Fruit fly (Drosophila melanogaster): ENCODE data around the gene CG14443.
A peak's percentile ranks its signal among the peaks of the same experiment; 100 is the strongest.

CG14443 gene

DNA sequence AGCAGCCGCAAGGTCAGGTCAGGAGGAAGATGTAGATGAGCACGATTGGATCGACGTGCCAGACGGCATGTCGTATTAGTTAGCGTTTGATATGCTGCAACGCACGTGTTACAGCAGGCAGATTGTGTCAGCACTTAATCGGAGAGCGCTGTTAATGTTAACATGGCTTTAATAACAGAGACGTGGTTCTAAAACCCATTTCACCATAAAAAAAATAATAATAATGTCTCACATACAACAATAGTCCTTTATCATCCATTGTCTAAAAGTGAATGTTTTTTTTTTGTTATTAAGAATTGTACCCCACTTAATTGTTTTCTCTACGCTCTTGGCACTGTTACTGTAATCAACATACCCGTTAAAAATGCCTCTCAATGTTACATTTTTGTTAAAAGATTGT, 34.5 kb upstream of the CG14443 start (continued):
- TF ChIP-seq prd (optimal IDR thresholded peaks at IDR 0.05) (no peak), prd (GFP tag; IDR thresholded peaks at IDR 0.05) (peak; percentile 99), dm (GFP tag; optimal IDR thresholded peaks at IDR 0.05) (no peak), CG3065 (GFP tag; optimal IDR thresholded peaks at IDR 0.05) (no peak), B-H1 (GFP tag; IDR thresholded peaks at IDR 0.05) (peak; percentile 98), Nf-YA (GFP tag; IDR thresholded peaks at IDR 0.05) (peak; percentile 95), Hr3 (GFP tag; optimal IDR thresholded peaks at IDR 0.05) (no peak), sqz (GFP tag; optimal IDR thresholded peaks at IDR 0.05) (peak; percentile 7), D (optimal IDR thresholded peaks at IDR 0.05) (no peak), D (GFP tag; optimal IDR thresholded peaks at IDR 0.05) (peak; percentile 68), Elba2 (GFP tag; optimal IDR thresholded peaks at IDR 0.05) (no peak), CG1024 (GFP tag; IDR thresholded peaks at IDR 0.05) (peak; percentile 94), twi (tag; optimal IDR thresholded peaks at IDR 0.05) (no peak), odd (GFP tag; optimal IDR thresholded peaks at IDR 0.05) (no peak), CG4730 (GFP tag; IDR thresholded peaks at IDR 0.05) (peak; percentile 97), CG12299 (tag; optimal IDR thresholded peaks at IDR 0.05) (no peak), pan (optimal IDR thresholded peaks at IDR 0.05) (no peak), pan (GFP tag; optimal IDR thresholded peaks at IDR 0.05 in 1 of 2, IDR thresholded peaks at IDR 0.05 in 1 of 2) (peak in 1 of 2 experiments; percentile 99), exex (tag; optimal IDR thresholded peaks at IDR 0.05) (peak; percentile 71), trh (GFP tag; optimal IDR thresholded peaks at IDR 0.05) (peak; percentile 33), shn (GFP tag; optimal IDR thresholded peaks at IDR 0.05) (no peak), so (GFP tag; IDR thresholded peaks at IDR 0.05) (peak; percentile 97), CG31224 (GFP tag; IDR thresholded peaks at IDR 0.05) (peak; percentile 94), CG10274 (GFP tag; optimal IDR thresholded peaks at IDR 0.05) (peak; percentile 49), Ets65A (GFP tag) (peak; percentile 95), CG10565 (GFP tag; optimal IDR thresholded peaks at IDR 0.05) (peak; percentile 76), unc-4 (GFP tag; IDR thresholded peaks at IDR 0.05; ENCODE audit: partially characterized antibody) (no peak), kah (GFP tag; optimal IDR thresholded peaks at IDR 0.05) (peak; percentile 19), CG9609 (GFP tag; optimal IDR thresholded peaks at IDR 0.05) (no peak), CG17328 (GFP tag; IDR thresholded peaks at IDR 0.05) (no peak), Hmx (GFP tag; optimal IDR thresholded peaks at IDR 0.05) (peak; percentile 66), YL-1 (GFP tag; optimal IDR thresholded peaks at IDR 0.05) (no peak), CG13624 (GFP tag; optimal IDR thresholded peaks at IDR 0.05) (peak; percentile 91), Poxn (GFP tag; IDR thresholded peaks at IDR 0.05) (no peak), org-1 (GFP tag; optimal IDR thresholded peaks at IDR 0.05) (peak; percentile 18), Sin3A (optimal IDR thresholded peaks at IDR 0.05) (no peak), CG32532 (GFP tag; IDR thresholded peaks at IDR 0.05) (peak; percentile 93), ATbp (GFP tag; optimal IDR thresholded peaks at IDR 0.05) (peak; percentile 76), tgo (GFP tag; IDR thresholded peaks at IDR 0.05) (peak; percentile 99), nom (GFP tag; optimal IDR thresholded peaks at IDR 0.05) (peak; percentile 41), zfh1 (GFP tag; IDR thresholded peaks at IDR 0.05) (peak; percentile 99), sob (GFP tag; IDR thresholded peaks at IDR 0.05) (peak; percentile 98), CG17829 (tag; optimal IDR thresholded peaks at IDR 0.05) (peak; percentile 60), GATAe (GFP tag; conservative IDR thresholded peaks at IDR 0.05) (peak; percentile 86), CG6854 (GFP tag; optimal IDR thresholded peaks at IDR 0.05) (peak; percentile 72), Dek (tag; optimal IDR thresholded peaks at IDR 0.05) (no peak), CG10147 (GFP tag; optimal IDR thresholded peaks at IDR 0.05) (peak; percentile 90), pb (GFP tag; optimal IDR thresholded peaks at IDR 0.05) (peak; percentile 66), amos (GFP tag; IDR thresholded peaks at IDR 0.05; ENCODE audit: partially characterized antibody) (peak; percentile 57), stc (GFP tag; IDR thresholded peaks at IDR 0.05) (peak; percentile 98), CG12744 (GFP tag; optimal IDR thresholded peaks at IDR 0.05) (peak; percentile 90), cas (GFP tag; IDR thresholded peaks at IDR 0.05) (peak; percentile 95), CG3163 (GFP tag; optimal IDR thresholded peaks at IDR 0.05) (peak; percentile 26), CG17385 (GFP tag; optimal IDR thresholded peaks at IDR 0.05) (peak; percentile 87)

All from whole organism, embryonic.